Worm (Caenorhabditis elegans): Measurements from ENCODE around the gene K10B2.4.

K10B2.4 gene

DNA sequence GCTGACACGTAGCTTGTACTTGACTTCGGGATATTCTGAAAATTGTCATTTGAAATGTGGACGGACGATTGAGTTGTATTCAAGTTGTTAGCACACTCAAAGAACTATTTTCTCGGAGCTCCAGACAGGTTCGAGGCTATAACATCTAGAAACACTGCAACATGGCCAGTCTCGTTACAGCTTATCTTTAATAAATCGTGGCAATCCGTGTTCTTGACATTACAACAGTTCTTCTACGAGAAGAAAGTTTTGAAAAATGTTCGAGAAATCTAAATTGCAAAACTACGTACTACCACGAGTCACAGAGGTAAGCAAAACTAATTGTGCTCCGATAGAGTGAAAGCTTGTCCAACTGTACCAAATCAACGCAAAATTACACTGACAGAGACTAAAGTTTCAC lies 38.7 kb downstream of the K10B2.4 start:
- TF ChIP-seq grh-1 (GFP tag; IDR thresholded peaks at IDR 0.05) (no peak), C16A3.4 (tag; optimal IDR thresholded peaks at IDR 0.05) (no peak), F16B12.6 (tag; optimal IDR thresholded peaks at IDR 0.05) (no peak), Y116A8C.19 (tag; optimal IDR thresholded peaks at IDR 0.05; ENCODE audit: borderline replicate concordance) (no peak), C04F5.9 (tag; optimal IDR thresholded peaks at IDR 0.05) (no peak), tlp-1 (tag; optimal IDR thresholded peaks at IDR 0.05) (no peak), nhr-19 (GFP tag; conservative IDR thresholded peaks at IDR 0.05) (no peak), snu-23 (GFP tag; optimal IDR thresholded peaks at IDR 0.05) (no peak), isw-1 (GFP tag; IDR thresholded peaks at IDR 0.05) (no peak), tbx-2 (tag; optimal IDR thresholded peaks at IDR 0.05) (no peak), efl-3 (GFP tag; optimal IDR thresholded peaks at IDR 0.05) (no peak)

ce11 chrII:6320655-6321388 lies 39.9 kb downstream of the K10B2.4 start, which contains the start of gene efr-3:
efr-3 (minus strand) TSS chrII:6321159.
- TF ChIP-seq blmp-1 (tag; optimal IDR thresholded peaks at IDR 0.05) (peak; percentile 31), unc-62 (GFP tag; optimal IDR thresholded peaks at IDR 0.05) (no peak), grh-1 (GFP tag; IDR thresholded peaks at IDR 0.05) (no peak), nhr-85 (tag) (peak; percentile 51), lin-15B (tag; optimal IDR thresholded peaks at IDR 0.05) (peak; percentile 24), efl-1 (optimal IDR thresholded peaks at IDR 0.05) (peak; percentile 81 to 93), efl-1 (GFP tag; optimal IDR thresholded peaks at IDR 0.05 in 1 of 2) (peak; percentile 94 to 99), lin-35 (GFP tag; optimal IDR thresholded peaks at IDR 0.05) (peak; percentile 93 to 97), nhr-71 (tag; optimal IDR thresholded peaks at IDR 0.05) (peak; percentile 60), fkh-8 (tag; optimal IDR thresholded peaks at IDR 0.05) (peak; percentile 3), mep-1 (tag; optimal IDR thresholded peaks at IDR 0.05) (peak; percentile 62), nhr-90 (tag; optimal IDR thresholded peaks at IDR 0.05; ENCODE audit: poor library complexity) (peak; percentile 21), unc-86 (tag; optimal IDR thresholded peaks at IDR 0.05) (peak; percentile 28), nhr-47 (tag; optimal IDR thresholded peaks at IDR 0.05) (peak; percentile 67), ceh-88 (GFP tag; IDR thresholded peaks at IDR 0.05) (no peak), alr-1 (tag; optimal IDR thresholded peaks at IDR 0.05; ENCODE audit: borderline replicate concordance) (no peak), lin-39 (tag; optimal IDR thresholded peaks at IDR 0.05) (peak; percentile 38), isw-1 (GFP tag; IDR thresholded peaks at IDR 0.05) (peak; percentile 51), swsn-7 (tag; optimal IDR thresholded peaks at IDR 0.05) (peak; percentile 21), nhr-20 (tag; optimal IDR thresholded peaks at IDR 0.05) (peak; percentile 38), vab-15 (tag; optimal IDR thresholded peaks at IDR 0.05) (no peak), snpc-4 (tag; optimal IDR thresholded peaks at IDR 0.05) (peak; percentile 24), rnt-1 (tag; optimal IDR thresholded peaks at IDR 0.05) (peak; percentile 58), lin-14 (GFP tag; optimal IDR thresholded peaks at IDR 0.05) (peak; percentile 47), elt-3 (tag; optimal IDR thresholded peaks at IDR 0.05) (peak in 1 of 6 experiments; percentile 27), skn-1 (tag; optimal IDR thresholded peaks at IDR 0.05) (peak; percentile 40), F16B12.6 (tag; optimal IDR thresholded peaks at IDR 0.05) (peak; percentile 31), tbx-2 (tag; optimal IDR thresholded peaks at IDR 0.05) (peak; percentile 58), C16A3.4 (tag; optimal IDR thresholded peaks at IDR 0.05) (peak; percentile 16), ceh-82 (tag; optimal IDR thresholded peaks at IDR 0.05) (peak in 1 of 3 experiments; percentile 40), snu-23 (GFP tag; optimal IDR thresholded peaks at IDR 0.05) (peak; percentile 55), dpl-1 (GFP tag; optimal IDR thresholded peaks at IDR 0.05) (peak; percentile 89 to 95 (median 93)), egl-27 (tag; optimal IDR thresholded peaks at IDR 0.05) (no peak), nhr-11 (tag; optimal IDR thresholded peaks at IDR 0.05) (peak; percentile 18), pqm-1 (tag; optimal IDR thresholded peaks at IDR 0.05) (no peak), nhr-19 (GFP tag; conservative IDR thresholded peaks at IDR 0.05) (peak; percentile 21; the same call in 1 of the 2 replicates), xbp-1 (tag; optimal IDR thresholded peaks at IDR 0.05) (peak; percentile 55), dsc-1 (tag; optimal IDR thresholded peaks at IDR 0.05) (no peak), lsy-2 (tag; optimal IDR thresholded peaks at IDR 0.05) (peak; percentile 65 to 79)
